Worm (Caenorhabditis elegans) whole organism, L4/young adult: ENCODE results near the gene hmit-1.1.

Experiments used
- W03F9.2 ChIP-seq: fragments of 150-350 bp; optimal IDR thresholded peaks from 2 replicates; lab custom pipeline; 2014; ENCODE audit warnings: missing biosample characterization, missing genetic modification characterization
- him-1 ChIP-seq: sonication (generic microtip); optimal IDR thresholded peaks from 2 replicates; lab custom pipeline; 2016; ENCODE audit warnings: missing genotype, missing genetic modification reagents, missing genetic modification characterization, missing compliant biosample characterization

DNA sequence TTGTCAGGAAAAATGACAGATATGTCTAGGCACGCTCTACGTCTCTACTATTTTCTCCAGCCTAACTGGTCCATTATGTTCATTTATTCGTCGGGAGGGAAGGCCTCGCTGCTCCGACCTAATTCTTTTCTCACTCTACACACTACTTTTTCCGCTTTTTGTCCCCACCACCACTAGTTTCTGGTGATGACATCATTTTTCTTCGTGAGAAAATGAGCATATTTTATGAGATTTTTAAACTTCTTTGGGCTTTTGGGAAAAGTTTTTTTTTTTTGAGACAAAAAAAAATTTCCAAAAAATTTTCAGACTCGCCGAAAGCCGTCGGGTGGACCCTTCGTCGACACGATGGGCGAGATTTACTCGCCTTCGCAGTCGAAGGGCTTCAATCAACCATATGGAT, 24.6 kb upstream of the hmit-1.1 start, which contains the start of gene slo-1:
- TF ChIP-seq W03F9.2 (tag; lab: Kevin White, UChicago) = no peak
- TF ChIP-seq him-1 (tag; lab: Kevin White, UChicago) = no peak
